Worm (Caenorhabditis elegans): ENCODE measurements around the gene Y5H2A.1.

DNA sequence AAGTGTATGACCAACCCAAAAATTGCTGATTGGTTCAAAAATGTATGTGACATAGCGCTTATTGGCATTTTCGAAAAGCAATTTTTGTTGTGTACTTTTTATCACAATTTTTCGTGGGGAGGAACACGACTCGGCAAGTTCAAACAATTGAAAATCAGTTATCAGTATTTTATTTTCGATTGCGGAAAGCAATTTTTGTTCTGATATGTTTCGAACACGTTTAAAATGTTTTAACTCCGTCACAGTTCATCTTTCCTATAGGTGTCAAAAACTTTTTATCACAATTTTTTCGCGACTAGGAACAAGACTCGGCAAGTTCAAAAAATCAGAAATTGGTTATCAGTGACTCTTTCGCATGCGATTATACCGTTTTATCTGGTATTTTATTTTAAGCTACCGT lies 36.6 kb upstream of the Y5H2A.1 start:
- TF ChIP-seq unc-62 (GFP tag; optimal IDR thresholded peaks at IDR 0.05), result no peak
- no peak for TF ChIP-seq nhr-12 (tag; optimal IDR thresholded peaks at IDR 0.05)
- TF ChIP-seq lin-11 (tag; optimal IDR thresholded peaks at IDR 0.05), result no peak
- no peak for TF ChIP-seq unc-39 (tag; optimal IDR thresholded peaks at IDR 0.05)
- TF ChIP-seq aly-2 (tag; optimal IDR thresholded peaks at IDR 0.05), result no peak
- no peak for TF ChIP-seq nhr-25 (tag; optimal IDR thresholded peaks at IDR 0.05)

Data from whole organism, L2 larva.